Worm (Caenorhabditis elegans): ENCODE data around the gene smk-1.

DNA sequence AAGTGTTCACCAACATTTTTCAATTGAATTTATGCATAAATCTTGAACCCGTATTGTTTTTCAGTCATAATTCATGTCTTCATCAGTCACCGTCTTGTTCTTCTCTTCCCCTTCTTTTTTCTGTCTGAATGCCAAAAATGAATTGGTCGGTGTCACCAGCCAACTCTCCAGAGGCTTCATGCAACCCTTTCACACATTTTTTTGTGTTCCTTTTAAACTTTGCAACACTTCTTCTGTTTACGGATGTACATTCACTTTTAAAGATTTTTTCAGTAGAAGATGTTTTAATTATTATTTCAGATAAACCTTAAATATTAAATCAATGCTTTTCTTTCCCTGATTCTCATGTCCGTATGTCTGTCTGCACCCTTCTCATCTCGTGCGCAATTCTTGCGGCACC is 46.7 kb upstream of the smk-1 start, which contains the start of gene acr-16:
- TF ChIP-seq nhr-28 (tag; optimal IDR thresholded peaks at IDR 0.05) (no peak), elt-3 (tag; optimal IDR thresholded peaks at IDR 0.05) (no peak), nhr-12 (tag; optimal IDR thresholded peaks at IDR 0.05) (no peak), ztf-11 (tag; optimal IDR thresholded peaks at IDR 0.05) (no peak), nhr-237 (tag; optimal IDR thresholded peaks at IDR 0.05) (no peak), lin-13 (tag; optimal IDR thresholded peaks at IDR 0.05) (no peak), blmp-1 (tag; optimal IDR thresholded peaks at IDR 0.05) (no peak), mep-1 (tag; optimal IDR thresholded peaks at IDR 0.05) (no peak), lsy-2 (tag; optimal IDR thresholded peaks at IDR 0.05) (no peak), pha-4 (tag; optimal IDR thresholded peaks at IDR 0.05) (no peak), sptf-1 (tag; optimal IDR thresholded peaks at IDR 0.05) (no peak)

Measured in whole organism, mixed stage, embryonic.